Fruit fly (Drosophila melanogaster) whole organism, pupa: ENCODE results near the gene yin.
A peak's percentile ranks its signal among the peaks of the same experiment; 100 is the strongest.

Experiments used
- CG10348 ChIP-seq: fragments of 200-800 bp; sonication (Bioruptor generic); IDR thresholded peaks from 2 replicates; pipeline ENCODE4 v1.3.6; 2022; ENCODE audit warnings: missing biosample characterization, missing genetic modification characterization
- CG12605 ChIP-seq: fragments of 200-800 bp; sonication (Bioruptor generic); IDR thresholded peaks from 2 replicates; pipeline ENCODE4 v1.3.6; 2022; ENCODE audit warnings: missing biosample characterization, missing genetic modification characterization
- CG13204 ChIP-seq: fragments of 200-800 bp; sonication (Bioruptor generic); optimal IDR thresholded peaks from 2 replicates; lab custom pipeline; 2018; ENCODE audit warnings: missing biosample characterization, mild to moderate bottlenecking, missing genetic modification characterization, moderate library complexity
- CG14655 ChIP-seq: fragments of 200-800 bp; sonication (Bioruptor generic); optimal IDR thresholded peaks from 3 replicates; lab custom pipeline; 2017; ENCODE audit warnings: mild to moderate bottlenecking, missing biosample characterization, missing genetic modification reagents, missing genetic modification characterization
- CG15710 ChIP-seq: fragments of 200-800 bp; sonication (Bioruptor generic); optimal IDR thresholded peaks from 2 replicates; lab custom pipeline; 2018; ENCODE audit warnings: missing biosample characterization, mild to moderate bottlenecking, missing genetic modification characterization, moderate library complexity
- CG17806 ChIP-seq: fragments of 200-800 bp; sonication (Bioruptor generic); optimal IDR thresholded peaks from 2 replicates; lab custom pipeline; 2018; ENCODE audit warnings: missing biosample characterization, mild to moderate bottlenecking, missing genetic modification characterization, moderate library complexity
- CG32121 ChIP-seq: fragments of 200-800 bp; sonication (Bioruptor generic); IDR thresholded peaks from 2 replicates; pipeline ENCODE4 v1.3.6; 2022; ENCODE audit warnings: missing biosample characterization, missing genetic modification characterization
- CG34367 ChIP-seq: fragments of 200-800 bp; sonication (Bioruptor generic); optimal IDR thresholded peaks from 2 replicates; lab custom pipeline; 2018; ENCODE audit warnings: missing biosample characterization, mild to moderate bottlenecking, missing genetic modification characterization
- CG4496 ChIP-seq: fragments of 200-800 bp; sonication (Bioruptor generic); IDR thresholded peaks from 3 replicates; pipeline ENCODE4 v1.3.6; 2022; ENCODE audit warnings: missing biosample characterization, missing genetic modification characterization
- CG8159 ChIP-seq: fragments of 200-800 bp; sonication (Bioruptor generic); optimal IDR thresholded peaks from 3 replicates; lab custom pipeline; 2018; ENCODE audit warnings: missing biosample characterization, mild to moderate bottlenecking, missing genetic modification characterization, moderate library complexity
- CG8301 ChIP-seq: fragments of 200-800 bp; sonication (Bioruptor generic); optimal IDR thresholded peaks from 2 replicates; lab custom pipeline; 2018; ENCODE audit warnings: missing biosample characterization, mild to moderate bottlenecking, missing genetic modification characterization
- CG9948 ChIP-seq: fragments of 200-800 bp; sonication (Bioruptor generic); optimal IDR thresholded peaks from 2 replicates; lab custom pipeline; 2018; ENCODE audit warnings: missing biosample characterization, mild to moderate bottlenecking, missing genetic modification characterization, moderate library complexity
- D1 ChIP-seq: fragments of 200-800 bp; sonication (Bioruptor generic); optimal IDR thresholded peaks from 2 replicates; lab custom pipeline; 2018; ENCODE audit warnings: missing biosample characterization, mild to moderate bottlenecking, missing genetic modification characterization, moderate library complexity
- EcR ChIP-seq: fragments of 200-800 bp; sonication (Bioruptor generic); optimal IDR thresholded peaks from 3 replicates; lab custom pipeline; 2019; ENCODE audit warnings: missing biosample characterization, missing genetic modification characterization, mild to moderate bottlenecking, moderate library complexity, missing genetic modification reagents
- Ets98B ChIP-seq: fragments of 200-800 bp; sonication (Bioruptor generic); IDR thresholded peaks from 2 replicates; pipeline ENCODE4 v1.3.6; 2022; ENCODE audit warnings: missing biosample characterization, missing genetic modification characterization
- Pif1A ChIP-seq: fragments of 200-800 bp; sonication (Bioruptor generic); optimal IDR thresholded peaks from 3 replicates; lab custom pipeline; 2016; ENCODE audit warnings: missing biosample characterization, missing genetic modification characterization
- Pif1B ChIP-seq: fragments of 200-800 bp; sonication (Bioruptor generic); optimal IDR thresholded peaks from 3 replicates; lab custom pipeline; 2016; ENCODE audit warnings: missing biosample characterization, missing genetic modification characterization
- Snoo ChIP-seq: fragments of 200-800 bp; sonication (Bioruptor generic); optimal IDR thresholded peaks from 3 replicates; lab custom pipeline; 2017; ENCODE audit warnings: missing biosample characterization, mild to moderate bottlenecking, missing genetic modification characterization, inconsistent platforms
- fd96Ca ChIP-seq: fragments of 200-800 bp; sonication (Bioruptor generic); IDR thresholded peaks from 3 replicates; pipeline ENCODE4 v1.3.6; 2022; ENCODE audit warnings: missing biosample characterization, missing genetic modification characterization
- gl ChIP-seq: fragments of 200-800 bp; sonication (Bioruptor generic); optimal IDR thresholded peaks from 2 replicates; lab custom pipeline; 2018; ENCODE audit warnings: missing biosample characterization, mild to moderate bottlenecking, missing genetic modification characterization
- rn ChIP-seq: fragments of 200-800 bp; sonication (Bioruptor generic); IDR thresholded peaks from 2 replicates; pipeline ENCODE4 v1.3.6; 2022; ENCODE audit warnings: missing biosample characterization, missing genetic modification characterization

Gene yin

DNA sequence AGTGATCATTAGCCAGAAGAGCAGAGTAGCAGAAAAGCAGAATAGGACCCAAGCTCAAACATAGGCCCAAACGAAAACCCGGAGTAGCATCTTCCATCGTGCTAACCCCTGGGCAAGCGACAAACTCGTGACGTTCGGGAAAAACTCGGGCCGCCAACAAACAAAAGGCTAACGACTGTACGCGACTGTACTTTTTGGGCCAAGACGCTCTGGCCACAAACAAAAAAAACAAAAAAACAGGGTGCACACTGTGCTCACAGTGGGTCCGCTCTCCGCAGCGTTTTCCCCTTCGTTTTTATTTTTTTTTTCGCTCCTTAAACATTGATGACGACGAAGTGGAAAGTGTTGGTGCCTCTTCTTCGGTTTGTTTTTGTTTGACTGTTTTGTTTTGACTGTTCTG, 28.8 kb downstream of the yin start:
- TF ChIP-seq CG9948 (tag; lab: Kevin White, UChicago) = no peak
- peak; percentile 12 for TF ChIP-seq CG14655 (GFP tag; lab: Kevin White, UChicago)
- peak; percentile 11 for TF ChIP-seq EcR

- no peak for TF ChIP-seq Snoo (tag; lab: Kevin White, UChicago)
- no peak for TF ChIP-seq CG14655 (GFP tag; lab: Kevin White, UChicago)
- TF ChIP-seq CG34367 = no peak
- no peak for TF ChIP-seq Pif1A
- no peak for TF ChIP-seq gl
- TF ChIP-seq CG8159 (tag; lab: Kevin White, UChicago) = no peak
- peak; percentile 64; the same call in 1 of the 3 replicates for TF ChIP-seq fd96Ca
- no peak for TF ChIP-seq D1
- TF ChIP-seq CG8301 (tag; lab: Kevin White, UChicago) = no peak
- TF ChIP-seq CG4496 (GFP tag; lab: Robert Waterston, UW) = no peak
- TF ChIP-seq Pif1B (GFP tag; lab: Kevin White, UChicago) = no peak
- TF ChIP-seq CG10348 (GFP tag; lab: Robert Waterston, UW) = no peak
- TF ChIP-seq CG17806 (tag; lab: Kevin White, UChicago) = no peak
- no peak for TF ChIP-seq EcR
- no peak for TF ChIP-seq CG15710 (tag; lab: Kevin White, UChicago)
- TF ChIP-seq CG12605 (GFP tag; lab: Robert Waterston, UW) = 0 out of 2 replicates have a peak, but pooled peaks have one; percentile 16
- no peak for TF ChIP-seq rn (GFP tag; lab: Robert Waterston, UW)
- TF ChIP-seq Ets98B = peak; percentile 75; the same call in 1 of the 2 replicates
- peak; percentile 57 for TF ChIP-seq CG32121 (GFP tag; lab: Robert Waterston, UW)
- peak; percentile 7 for TF ChIP-seq CG13204 (GFP tag; lab: Kevin White, UChicago)
- no peak for TF ChIP-seq CG9948 (tag; lab: Kevin White, UChicago)
Observed at dm6 chrX:3840962-3841361, 30.8 kb downstream of the yin start.

DNA sequence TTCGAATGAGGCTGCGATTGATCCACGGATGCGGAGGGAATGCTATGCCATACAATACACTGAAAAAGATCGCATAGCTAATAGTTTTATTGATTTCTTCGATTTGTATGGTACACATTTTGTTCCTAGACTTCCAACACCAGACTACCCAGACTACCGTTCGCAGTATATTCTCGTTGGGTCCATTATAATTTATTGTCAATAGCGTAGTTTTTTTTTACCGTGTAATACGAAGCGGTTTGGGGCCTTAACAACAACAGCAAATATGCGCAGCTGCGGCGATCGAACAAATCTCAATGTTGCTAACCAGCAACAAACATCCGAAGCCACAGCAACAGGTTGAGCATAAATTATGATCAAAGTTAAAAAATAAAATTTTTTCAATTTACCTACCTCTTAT, 33.1 kb downstream of the yin start:
- TF ChIP-seq CG15710 (tag; lab: Kevin White, UChicago) (peak; percentile 55), CG12605 (GFP tag; lab: Robert Waterston, UW) (peak; percentile 62), CG8159 (tag; lab: Kevin White, UChicago) (peak; percentile 41), CG8301 (tag; lab: Kevin White, UChicago) (peak; percentile 69), CG17806 (tag; lab: Kevin White, UChicago) (peak; percentile 46), Ets98B (peak; percentile 79), CG32121 (GFP tag; lab: Robert Waterston, UW) (peak; percentile 76), CG14655 (GFP tag; lab: Kevin White, UChicago) (peak; percentile 70), rn (GFP tag; lab: Robert Waterston, UW) (no peak), D1 (no peak), Snoo (tag; lab: Kevin White, UChicago) (no peak), CG4496 (GFP tag; lab: Robert Waterston, UW) (peak; percentile 85), CG13204 (GFP tag; lab: Kevin White, UChicago) (no peak), Pif1B (GFP tag; lab: Kevin White, UChicago) (peak; percentile 40), Pif1A (peak; percentile 45), fd96Ca (peak; percentile 83), EcR (no peak), CG10348 (GFP tag; lab: Robert Waterston, UW) (no peak), CG34367 (peak; percentile 17), gl (no peak), CG9948 (tag; lab: Kevin White, UChicago) (peak; percentile 44)

DNA sequence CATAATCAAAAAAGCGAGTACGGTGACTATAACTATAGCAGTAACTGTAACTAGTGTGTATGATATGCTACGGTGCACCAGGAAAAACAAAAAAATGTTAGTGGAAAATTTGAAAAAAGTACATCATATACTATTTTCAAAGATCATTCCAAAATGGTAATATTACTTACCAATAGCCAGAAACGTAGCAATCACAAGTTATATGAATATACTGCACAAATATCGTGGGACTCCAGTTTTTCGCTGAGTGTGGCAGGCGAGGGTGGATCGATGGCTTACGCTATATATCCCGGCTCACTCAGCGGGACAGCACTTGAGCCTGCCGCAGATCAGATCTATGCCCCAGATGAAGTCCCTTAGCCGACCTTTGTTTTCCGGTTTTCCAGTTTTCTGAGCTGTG, 34.1 kb downstream of the yin start:
- TF ChIP-seq Ets98B (0 out of 2 replicates have a peak, but pooled peaks have one; percentile 17), CG9948 (tag; lab: Kevin White, UChicago) (no peak), CG17806 (tag; lab: Kevin White, UChicago) (no peak), EcR (no peak), CG13204 (GFP tag; lab: Kevin White, UChicago) (no peak), CG4496 (GFP tag; lab: Robert Waterston, UW) (no peak), gl (no peak), fd96Ca (no peak), D1 (no peak), CG8159 (tag; lab: Kevin White, UChicago) (no peak), CG32121 (GFP tag; lab: Robert Waterston, UW) (peak; percentile 44; the same call in 1 of the 2 replicates)

DNA sequence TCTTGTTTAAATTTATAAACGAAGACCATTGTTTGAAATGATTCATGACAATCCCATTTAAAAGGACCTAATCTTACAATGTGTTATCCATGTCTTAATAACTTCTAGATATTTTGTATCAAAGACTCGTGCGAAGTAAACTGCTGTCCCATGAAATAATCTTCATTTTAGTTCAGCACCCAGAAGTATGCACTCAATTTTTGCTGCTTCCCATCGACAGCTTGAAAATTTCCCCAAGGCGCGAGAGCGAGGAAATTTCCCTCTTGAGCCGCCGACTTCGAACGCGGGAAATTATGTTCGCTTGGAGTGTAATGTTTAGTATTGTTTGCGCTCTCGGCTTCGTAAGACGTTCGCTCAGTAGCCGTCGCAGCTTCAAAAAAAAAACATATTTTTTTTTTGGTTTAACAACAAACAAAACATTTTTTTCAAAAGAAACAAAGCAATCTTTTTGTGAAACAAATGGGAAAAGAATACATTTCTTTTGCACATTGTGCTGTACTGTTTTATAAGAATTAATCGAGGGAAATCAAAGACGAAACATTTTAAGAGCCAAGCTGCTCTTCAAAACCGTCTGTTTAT, 35.9 kb downstream of the yin start:
- TF ChIP-seq Ets98B = 0 out of 2 replicates have a peak, but pooled peaks have one; percentile 11
- TF ChIP-seq EcR = no peak

dm6 chrX:3834955-3835763, 36.6 kb downstream of the yin start:
- peak; percentile 49 for TF ChIP-seq CG13204 (GFP tag; lab: Kevin White, UChicago)
- TF ChIP-seq rn (GFP tag; lab: Robert Waterston, UW) = no peak
- peak; percentile 36 for TF ChIP-seq CG17806 (tag; lab: Kevin White, UChicago)
- TF ChIP-seq Ets98B = peak; percentile 62; the same call in 1 of the 2 replicates
- peak; percentile 75 for TF ChIP-seq EcR
- peak; percentile 71 for TF ChIP-seq CG12605 (GFP tag; lab: Robert Waterston, UW)
- no peak for TF ChIP-seq CG32121 (GFP tag; lab: Robert Waterston, UW)
- no peak for TF ChIP-seq CG8301 (tag; lab: Kevin White, UChicago)
- TF ChIP-seq CG15710 (tag; lab: Kevin White, UChicago) = peak; percentile 37
- no peak for TF ChIP-seq CG9948 (tag; lab: Kevin White, UChicago)
- TF ChIP-seq CG14655 (GFP tag; lab: Kevin White, UChicago) = no peak
- TF ChIP-seq gl = peak; percentile 77
- no peak for TF ChIP-seq CG10348 (GFP tag; lab: Robert Waterston, UW)
- peak; percentile 41 for TF ChIP-seq CG8159 (tag; lab: Kevin White, UChicago)
- peak; percentile 34 for TF ChIP-seq Pif1B (GFP tag; lab: Kevin White, UChicago)
- TF ChIP-seq Pif1A = peak; percentile 54
- no peak for TF ChIP-seq Snoo (tag; lab: Kevin White, UChicago)
- TF ChIP-seq CG4496 (GFP tag; lab: Robert Waterston, UW) = peak; percentile 76; the same call in 2 of the 3 replicates
- TF ChIP-seq CG34367 = peak; percentile 58
- TF ChIP-seq fd96Ca = peak; percentile 33; the same call in 1 of the 3 replicates
- TF ChIP-seq D1 = no peak
